Fruit fly (Drosophila melanogaster): Measurements from ENCODE around the gene OtopLc.

- TF ChIP-seq EcR (GFP tag; optimal IDR thresholded peaks at IDR 0.05) (no peak), Pif1A (GFP tag; optimal IDR thresholded peaks at IDR 0.05) (peak; percentile 36), CG14655 (GFP tag; optimal IDR thresholded peaks at IDR 0.05) (no peak), CG34367 (tag; optimal IDR thresholded peaks at IDR 0.05) (no peak), CG12605 (GFP tag; IDR thresholded peaks at IDR 0.05) (no peak), CG8301 (tag; optimal IDR thresholded peaks at IDR 0.05) (no peak), fd96Ca (GFP tag; IDR thresholded peaks at IDR 0.05) (no peak), CG8159 (tag; optimal IDR thresholded peaks at IDR 0.05) (no peak), CG4496 (GFP tag; IDR thresholded peaks at IDR 0.05) (0 out of 3 replicates have a peak, but pooled peaks have one; percentile 28), CG13204 (GFP tag; optimal IDR thresholded peaks at IDR 0.05) (peak; percentile 16)
Measured at dm6 chrX:5677400-5678177, 14.9 kb upstream of the OtopLc start.
